Fruit fly (Drosophila melanogaster) whole organism, embryonic: Measurements from ENCODE around the gene Tfb5.

Experiments used
- CG10267 ChIP-seq: fragments of 200-800 bp; sonication (Bioruptor generic); optimal IDR thresholded peaks from 2 replicates; lab custom pipeline; 2018; ENCODE audit warnings: missing biosample characterization, mild to moderate bottlenecking, missing genetic modification characterization, moderate library complexity
- CG10321 ChIP-seq: fragments of 200-800 bp; sonication (Bioruptor generic); IDR thresholded peaks from 2 replicates; pipeline ENCODE4 v1.3.6; 2022; ENCODE audit warnings: missing biosample characterization, missing genetic modification characterization
- CG10366 ChIP-seq: fragments of 200-800 bp; sonication (Bioruptor generic); IDR thresholded peaks from 2 replicates; pipeline ENCODE4 v1.3.6; 2022; ENCODE audit warnings: missing biosample characterization, missing genetic modification characterization
- CG10565 ChIP-seq: fragments of 200-800 bp; sonication (Bioruptor generic); optimal IDR thresholded peaks from 3 replicates; lab custom pipeline; 2016; ENCODE audit warnings: missing biosample characterization, mild to moderate bottlenecking, missing genetic modification characterization
- CG10979 ChIP-seq: fragments of 200-800 bp; sonication (Bioruptor generic); optimal IDR thresholded peaks from 2 replicates; lab custom pipeline; 2018; ENCODE audit warnings: missing biosample characterization, mild to moderate bottlenecking, missing genetic modification characterization, moderate library complexity
- CG11696 ChIP-seq: fragments of 200-800 bp; sonication (Bioruptor generic); IDR thresholded peaks from 2 replicates; pipeline ENCODE4 v1.3.6; 2022; ENCODE audit warnings: missing biosample characterization, missing genetic modification characterization
- CG11723 ChIP-seq: fragments of 200-800 bp; sonication (Bioruptor generic); optimal IDR thresholded peaks from 2 replicates; lab custom pipeline; 2017; ENCODE audit warnings: missing biosample characterization, mild to moderate bottlenecking, missing genetic modification characterization
- CG12659 ChIP-seq: fragments of 200-800 bp; sonication (Bioruptor generic); optimal IDR thresholded peaks from 3 replicates; lab custom pipeline; 2017; ENCODE audit warnings: mild to moderate bottlenecking, missing biosample characterization, missing genetic modification reagents, missing genetic modification characterization
- CG13424 ChIP-seq: fragments of 200-800 bp; sonication (Bioruptor generic); optimal IDR thresholded peaks from 2 replicates; lab custom pipeline; 2019; ENCODE audit warnings: missing biosample characterization, mild to moderate bottlenecking, missing genetic modification characterization, moderate library complexity
- CG1603 ChIP-seq: fragments of 200-800 bp; sonication (Bioruptor generic); optimal IDR thresholded peaks from 2 replicates; lab custom pipeline; 2019; ENCODE audit warnings: missing biosample characterization, mild to moderate bottlenecking, missing genetic modification characterization, moderate library complexity
- CG17186 ChIP-seq: fragments of 200-800 bp; sonication (Bioruptor generic); optimal IDR thresholded peaks from 3 replicates; lab custom pipeline; 2017; ENCODE audit warnings: missing biosample characterization, missing genetic modification reagents, missing genetic modification characterization
- CG17328 ChIP-seq: fragments of 200-800 bp; sonication (Bioruptor generic); IDR thresholded peaks from 2 replicates; pipeline ENCODE4 v1.3.6; 2022; ENCODE audit warnings: missing biosample characterization, missing genetic modification characterization
- CG17359 ChIP-seq: fragments of 200-800 bp; sonication (Bioruptor generic); optimal IDR thresholded peaks from 3 replicates; lab custom pipeline; 2018; ENCODE audit warnings: missing biosample characterization, mild to moderate bottlenecking, missing genetic modification characterization, moderate library complexity
- CG17385 ChIP-seq: fragments of 200-800 bp; sonication (Bioruptor generic); optimal IDR thresholded peaks from 3 replicates; lab custom pipeline; 2018; ENCODE audit warnings: missing biosample characterization, mild to moderate bottlenecking, missing genetic modification characterization
- CG18599 ChIP-seq: fragments of 200-800 bp; sonication (Bioruptor generic); optimal IDR thresholded peaks from 3 replicates; lab custom pipeline; 2017; ENCODE audit warnings: missing biosample characterization, missing genetic modification characterization, mild to moderate bottlenecking, moderate library complexity, missing genetic modification reagents
- CG31224 ChIP-seq: fragments of 200-800 bp; sonication (Bioruptor generic); IDR thresholded peaks from 2 replicates; pipeline ENCODE4 v1.3.6; 2022; ENCODE audit warnings: missing biosample characterization, missing genetic modification characterization
- CG3726 ChIP-seq: fragments of 200-800 bp; sonication (Bioruptor generic); IDR thresholded peaks from 3 replicates; pipeline ENCODE4, ENCODE4 v1.3.6; 2022; ENCODE audit warnings: missing biosample characterization, missing genetic modification characterization
- CG4282 ChIP-seq: fragments of 200-800 bp; sonication (Bioruptor generic); optimal IDR thresholded peaks from 2 replicates; lab custom pipeline; 2016; ENCODE audit warnings: missing biosample characterization, missing genetic modification characterization
- CG4328 ChIP-seq: fragments of 200-800 bp; sonication (Bioruptor generic); optimal IDR thresholded peaks from 3 replicates; lab custom pipeline; 2017; ENCODE audit warnings: missing biosample characterization, missing genetic modification reagents, missing genetic modification characterization
- CG4404 ChIP-seq: fragments of 200-800 bp; sonication (Bioruptor generic); IDR thresholded peaks from 2 replicates; pipeline ENCODE4 v1.3.6; 2022; ENCODE audit warnings: missing biosample characterization, missing genetic modification characterization
- CG4707 ChIP-seq: fragments of 200-800 bp; sonication (Bioruptor generic); optimal IDR thresholded peaks from 2 replicates; lab custom pipeline; 2018; ENCODE audit warnings: missing biosample characterization, mild to moderate bottlenecking, missing genetic modification characterization, moderate library complexity
- CG6272 ChIP-seq: fragments of 200-800 bp; sonication (Bioruptor generic); IDR thresholded peaks from 2 replicates; pipeline ENCODE4 v1.3.6; 2022; ENCODE audit warnings: missing biosample characterization, missing genetic modification characterization
- CG8924 ChIP-seq: fragments of 200-800 bp; optimal IDR thresholded peaks from 3 replicates; lab custom pipeline; 2019; ENCODE audit warnings: missing biosample characterization, mild to moderate bottlenecking, missing genetic modification characterization, moderate library complexity
- CG9817 ChIP-seq: fragments of 200-800 bp; sonication (Bioruptor generic); optimal IDR thresholded peaks from 2 replicates; lab custom pipeline; 2018; ENCODE audit warnings: missing biosample characterization, mild to moderate bottlenecking, missing genetic modification characterization, moderate library complexity
- Dip3 ChIP-seq: fragments of 200-800 bp; sonication (Bioruptor generic); optimal IDR thresholded peaks from 3 replicates; lab custom pipeline; 2016; ENCODE audit warnings: missing biosample characterization, missing genetic modification characterization
- NC2β ChIP-seq: fragments of 200-800 bp; sonication (Bioruptor generic); optimal IDR thresholded peaks from 2 replicates; lab custom pipeline; 2016; ENCODE audit warnings: missing biosample characterization, missing genetic modification characterization
- Ravus ChIP-seq: fragments of 200-800 bp; sonication (Bioruptor generic); IDR thresholded peaks from 2 replicates; pipeline ENCODE4 v1.3.6; 2022; ENCODE audit warnings: missing biosample characterization, missing genetic modification characterization
- Stat92E ChIP-seq, 3 experiments: fragments of >200 bp in 2 of 3; fragments of 200-800 bp in 1 of 3; sonication (Bioruptor generic) in 1 of 3; optimal IDR thresholded peaks; 2 replicates each; lab custom pipeline; 2017 to 2019; ENCODE audit warnings: missing biosample characterization in 3 of 3, missing genetic modification characterization in 3 of 3, mild to moderate bottlenecking in 1 of 3, moderate library complexity in 1 of 3
- ab ChIP-seq: fragments of 200-800 bp; sonication (Bioruptor generic); optimal IDR thresholded peaks from 2 replicates; lab custom pipeline; 2016; ENCODE audit warnings: missing biosample characterization, missing genetic modification characterization
- bsh ChIP-seq, 2 experiments: fragments of 200-800 bp; sonication (Bioruptor generic); optimal IDR thresholded peaks; 2 replicates each; lab custom pipeline; 2017 to 2018; ENCODE audit warnings: mild to moderate bottlenecking in 2 of 2, missing biosample characterization in 2 of 2, missing genetic modification characterization in 2 of 2, moderate library complexity in 1 of 2
- dmrt99B ChIP-seq: fragments of 200-800 bp; sonication (Bioruptor generic); optimal IDR thresholded peaks from 2 replicates; lab custom pipeline; 2018; ENCODE audit warnings: missing biosample characterization, mild to moderate bottlenecking, missing genetic modification characterization, moderate library complexity
- fru ChIP-seq: fragments of >200 bp; optimal IDR thresholded peaks from 2 replicates; lab custom pipeline; 2017
- grn ChIP-seq: fragments of 200-800 bp; sonication (Bioruptor generic); optimal IDR thresholded peaks from 3 replicates; lab custom pipeline; 2017; ENCODE audit warnings: missing biosample characterization, missing genetic modification characterization
- hth ChIP-seq: fragments of >200 bp; optimal IDR thresholded peaks from 2 replicates; lab custom pipeline; 2017; ENCODE audit warnings: inconsistent platforms
- lilli ChIP-seq: fragments of 200-800 bp; sonication (Bioruptor generic); optimal IDR thresholded peaks from 3 replicates; lab custom pipeline; 2016; ENCODE audit warnings: missing biosample characterization, missing genetic modification characterization
- lmd ChIP-seq: fragments of 200-800 bp; sonication (Bioruptor generic); IDR thresholded peaks from 2 replicates; pipeline ENCODE4 v1.3.6; 2022; ENCODE audit warnings: missing biosample characterization, missing genetic modification characterization
- lola ChIP-seq, 3 experiments: fragments of >200 bp in 2 of 3; fragments of 200-800 bp in 1 of 3; sonication (Bioruptor generic) in 1 of 3; optimal IDR thresholded peaks; 2 replicates each; lab custom pipeline; 2017 to 2019; ENCODE audit warnings: missing biosample characterization in 3 of 3, missing genetic modification characterization in 3 of 3, mild to moderate bottlenecking in 1 of 3, moderate library complexity in 1 of 3
- maf-S ChIP-seq: fragments of 200-800 bp; sonication (Bioruptor generic); optimal IDR thresholded peaks from 2 replicates; lab custom pipeline; 2016; ENCODE audit warnings: missing biosample characterization, missing genetic modification characterization
- pan ChIP-seq, 4 experiments: fragments of >200 bp in 3 of 4; fragments of 200-800 bp in 1 of 4; sonication (Bioruptor generic) in 1 of 4; optimal IDR thresholded peaks in 3 of 4; IDR thresholded peaks in 1 of 4; 2 replicates each; pipeline versions ENCODE4 v1.3.6 to Lab custom; 2017 to 2022; ENCODE audit warnings: missing biosample characterization in 2 of 4, missing genetic modification characterization in 2 of 4, mixed read lengths in 1 of 4
- prd ChIP-seq, 3 experiments: fragments of >200 bp in 2 of 3; fragments of 200-800 bp in 1 of 3; sonication (Bioruptor generic) in 1 of 3; optimal IDR thresholded peaks in 2 of 3; IDR thresholded peaks in 1 of 3; 2 replicates in 2 of 3; 3 replicates in 1 of 3; pipeline versions ENCODE4 v1.3.6 to Lab custom; 2017 to 2022; ENCODE audit warnings: missing biosample characterization in 1 of 3, missing genetic modification characterization in 1 of 3
- slou ChIP-seq: fragments of 200-800 bp; sonication (Bioruptor generic); optimal IDR thresholded peaks from 3 replicates; lab custom pipeline; 2016; ENCODE audit warnings: missing biosample characterization, missing genetic modification characterization
- stwl ChIP-seq: fragments of 200-800 bp; sonication (Bioruptor generic); optimal IDR thresholded peaks from 3 replicates; lab custom pipeline; 2018; ENCODE audit warnings: missing biosample characterization, mild to moderate bottlenecking, missing genetic modification characterization, moderate library complexity
- tna ChIP-seq: fragments of 200-800 bp; sonication (Bioruptor generic); IDR thresholded peaks from 2 replicates; pipeline ENCODE4 v1.3.6; 2022; ENCODE audit warnings: missing biosample characterization, missing genetic modification characterization; ENCODE audit not compliant: partially characterized antibody
- ttk ChIP-seq: fragments of 200-800 bp; sonication (Bioruptor generic); IDR thresholded peaks from 2 replicates; pipeline ENCODE4 v2.1.2; 2022; ENCODE audit warnings: missing biosample characterization, missing genetic modification characterization
- usp ChIP-seq: fragments of >200 bp; optimal IDR thresholded peaks from 2 replicates; lab custom pipeline; 2017; ENCODE audit warnings: missing biosample characterization, missing genetic modification characterization
- yki ChIP-seq: fragments of >200 bp; optimal IDR thresholded peaks from 3 replicates; lab custom pipeline; 2018
- zf30C ChIP-seq: fragments of 200-800 bp; sonication (Bioruptor generic); optimal IDR thresholded peaks from 3 replicates; lab custom pipeline; 2018; ENCODE audit warnings: missing biosample characterization, mild to moderate bottlenecking, missing genetic modification characterization
- zfh1 ChIP-seq: fragments of 200-800 bp; sonication (Bioruptor generic); IDR thresholded peaks from 3 replicates; pipeline ENCODE4 v1.3.6; 2022; ENCODE audit warnings: missing biosample characterization, missing genetic modification characterization

The Tfb5 gene

dm6 chr2L:4999389-5000032 is 11.1 kb downstream of the Tfb5 start (continued):
- peak; percentile 71 for TF ChIP-seq dmrt99B (tag; lab: Kevin White, UChicago)
- TF ChIP-seq CG17328 (GFP tag; lab: Robert Waterston, UW): peak; percentile 74
- TF ChIP-seq CG11696 (GFP tag; lab: Robert Waterston, UW): no peak; the same call in 1 of the 2 replicates
- peak; percentile 56 for TF ChIP-seq CG4707
- TF ChIP-seq CG12659 (GFP tag; lab: Kevin White, UChicago): peak; percentile 40
- peak; percentile 10 for TF ChIP-seq CG10267
- TF ChIP-seq CG17385: peak; percentile 60
- no peak for TF ChIP-seq ab (GFP tag; lab: Kevin White, UChicago)
- peak; percentile 64 for TF ChIP-seq CG13424 (tag; lab: Kevin White, UChicago)
- no peak for TF ChIP-seq NC2β
- peak; percentile 69 for TF ChIP-seq CG10366 (GFP tag; lab: Robert Waterston, UW)
- TF ChIP-seq zfh1 (GFP tag; lab: Robert Waterston, UW): peak; percentile 79
- TF ChIP-seq lmd: peak; percentile 82
- peak in 1 of 3 experiments; percentile 47 for TF ChIP-seq lola (GFP tag; optimal IDR thresholded peaks at IDR 0.05; lab: Kevin White, UChicago)
- TF ChIP-seq tna (GFP tag; lab: Robert Waterston, UW): no peak
- peak; percentile 65 for TF ChIP-seq CG9817 (tag; lab: Kevin White, UChicago)
- peak; percentile 18 to 74 for TF ChIP-seq bsh (GFP tag; optimal IDR thresholded peaks at IDR 0.05; lab: Kevin White, UChicago)
- TF ChIP-seq stwl: no peak
- TF ChIP-seq CG4282: no peak
- TF ChIP-seq fru (lab: Kevin White, UChicago): no peak
- TF ChIP-seq CG10565 (GFP tag; lab: Kevin White, UChicago): no peak
- TF ChIP-seq CG17186: no peak
- TF ChIP-seq hth (lab: Kevin White, UChicago): no peak
- no peak; the same call in 1 of the 2 replicates for TF ChIP-seq Ravus
- peak; percentile 75 for TF ChIP-seq CG1603
- TF ChIP-seq CG6272: 0 out of 2 replicates have a peak, but pooled peaks have one; percentile 46
- TF ChIP-seq CG11723 (GFP tag; lab: Kevin White, UChicago): peak; percentile 39
- TF ChIP-seq CG18599 (GFP tag; lab: Kevin White, UChicago): peak; percentile 78
- TF ChIP-seq usp (GFP tag; lab: Kevin White, UChicago): no peak
- peak; percentile 78 for TF ChIP-seq CG4404 (GFP tag; lab: Robert Waterston, UW)
- peak; percentile 31 for TF ChIP-seq CG4328
- peak; percentile 41 for TF ChIP-seq grn (GFP tag; lab: Kevin White, UChicago)
- TF ChIP-seq prd (optimal IDR thresholded peaks at IDR 0.05; lab: Kevin White, UChicago): no peak
- TF ChIP-seq prd (GFP tag; IDR thresholded peaks at IDR 0.05; lab: Robert Waterston, UW): peak; percentile 87
- TF ChIP-seq CG17359: peak; percentile 78
- TF ChIP-seq maf-S (GFP tag; lab: Kevin White, UChicago): peak; percentile 38
- no peak for TF ChIP-seq pan (optimal IDR thresholded peaks at IDR 0.05; lab: Kevin White, UChicago)
- peak in 1 of 2 experiments; percentile 73 for TF ChIP-seq pan (GFP tag; optimal IDR thresholded peaks at IDR 0.05 in 1 of 2, IDR thresholded peaks at IDR 0.05 in 1 of 2)
- peak; percentile 61 for TF ChIP-seq CG10979 (tag; lab: Kevin White, UChicago)
- TF ChIP-seq ttk (GFP tag; lab: Robert Waterston, UW): peak; percentile 72; the same call in 1 of the 2 replicates
- peak; percentile 62 for TF ChIP-seq Dip3 (GFP tag; lab: Kevin White, UChicago)
- TF ChIP-seq slou (GFP tag; lab: Kevin White, UChicago): peak; percentile 27
- TF ChIP-seq Stat92E (GFP tag; optimal IDR thresholded peaks at IDR 0.05; lab: Kevin White, UChicago): no peak
- TF ChIP-seq CG31224 (GFP tag; lab: Robert Waterston, UW): peak; percentile 54; the same call in 1 of the 2 replicates
- TF ChIP-seq yki (lab: Kevin White, UChicago): no peak
- TF ChIP-seq CG8924 (tag; lab: Kevin White, UChicago): peak; percentile 42
- TF ChIP-seq CG3726: 0 out of 3 replicates have a peak, but pooled peaks have one; percentile 51
- peak; percentile 67 for TF ChIP-seq lilli (GFP tag; lab: Kevin White, UChicago)
- TF ChIP-seq zf30C: no peak
- TF ChIP-seq CG10321 (GFP tag; lab: Robert Waterston, UW): no peak
